Worm (Caenorhabditis elegans) whole organism, early embryonic: Measurements from ENCODE around the gene C15C8.8.

Experiments
- F13C5.2 ChIP-seq: sonication (generic microtip); optimal IDR thresholded peaks from 2 replicates; lab custom pipeline; 2017; ENCODE audit warnings: mild to moderate bottlenecking, missing genetic modification characterization, inconsistent platforms, missing compliant biosample characterization
- aly-1 ChIP-seq: sonication (generic microtip); optimal IDR thresholded peaks from 2 replicates; lab custom pipeline; 2016; ENCODE audit warnings: missing genetic modification characterization, missing compliant biosample characterization
- ama-1 ChIP-seq: fragments of 150-350 bp; optimal IDR thresholded peaks from 2 replicates; lab custom pipeline; 2014
- ceh-36 ChIP-seq: sonication (generic microtip); optimal IDR thresholded peaks from 2 replicates; lab custom pipeline; 2016; ENCODE audit warnings: missing genetic modification characterization, inconsistent platforms, missing compliant biosample characterization
- flt-1 ChIP-seq: fragments of 200-800 bp; sonication (Bioruptor generic); IDR thresholded peaks from 2 replicates; pipeline ENCODE4 v1.3.6; 2022; ENCODE audit warnings: missing genetic modification characterization, missing compliant biosample characterization
- hnd-1 ChIP-seq: sonication (generic microtip); optimal IDR thresholded peaks from 2 replicates; lab custom pipeline; 2016; ENCODE audit warnings: missing genetic modification characterization, missing compliant biosample characterization
- tra-4 ChIP-seq: sonication (generic microtip); optimal IDR thresholded peaks from 2 replicates; lab custom pipeline; 2017; ENCODE audit warnings: missing genetic modification characterization, missing compliant biosample characterization

DNA sequence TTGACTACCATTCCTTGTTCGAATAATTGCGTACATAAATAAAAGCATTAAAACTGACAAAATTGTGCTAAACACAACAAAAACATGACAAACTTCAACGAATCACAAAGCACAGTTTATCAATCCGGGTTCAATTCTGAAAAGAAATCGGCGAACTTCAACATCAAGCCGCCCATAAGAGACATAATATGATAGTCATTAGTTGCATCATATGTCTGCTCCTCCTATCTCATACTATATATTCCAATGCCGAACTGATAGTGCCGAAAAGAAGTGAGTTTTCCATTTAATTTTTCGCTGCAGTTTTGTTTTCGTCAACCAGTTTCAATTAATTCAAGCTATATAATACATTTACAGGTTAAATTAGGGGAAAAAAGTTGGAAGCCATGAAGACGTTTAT, 10.6 kb downstream of the C15C8.8 start, which contains the start of gene hrg-7:
- TF ChIP-seq F13C5.2 (tag; lab: Kevin White, UChicago) = no peak
- no peak for TF ChIP-seq ama-1 (lab: Kevin White, UChicago)
- TF ChIP-seq hnd-1 (tag; lab: Kevin White, UChicago) = no peak
- TF ChIP-seq flt-1 (GFP tag; lab: Robert Waterston, UW) = no peak
- no peak for TF ChIP-seq tra-4 (tag; lab: Kevin White, UChicago)
- TF ChIP-seq ceh-36 (tag; lab: Kevin White, UChicago) = no peak
- TF ChIP-seq aly-1 = no peak
